Fruit fly (Drosophila melanogaster): ENCODE results near the gene MESR3.

dm6 chr2L:18625470-18625869 is 8.4 kb downstream of the MESR3 start:
- TF ChIP-seq GATAd (GFP tag; optimal IDR thresholded peaks at IDR 0.05) (no peak), rgr (GFP tag; optimal IDR thresholded peaks at IDR 0.05) (no peak), Myc (optimal IDR thresholded peaks at IDR 0.05) (no peak), lola (GFP tag; optimal IDR thresholded peaks at IDR 0.05) (no peak)

Measured in whole organism, wandering third instar larva.